Fruit fly (Drosophila melanogaster) whole organism, embryonic: ENCODE measurements around the gene rumi.

Experiments
- Asciz ChIP-seq: fragments of 200-800 bp; sonication (Bioruptor generic); optimal IDR thresholded peaks from 2 replicates; lab custom pipeline; 2017; ENCODE audit warnings: missing biosample characterization, mild to moderate bottlenecking, missing genetic modification characterization, missing genetic modification reagents
- Bgb ChIP-seq: fragments of 200-800 bp; sonication (Bioruptor generic); IDR thresholded peaks from 2 replicates; pipeline ENCODE4 v1.3.6; 2022; ENCODE audit warnings: missing biosample characterization, missing genetic modification characterization; ENCODE audit not compliant: partially characterized antibody
- CG10274 ChIP-seq: fragments of 200-800 bp; sonication (Bioruptor generic); optimal IDR thresholded peaks from 3 replicates; lab custom pipeline; 2017; ENCODE audit warnings: missing biosample characterization, mild to moderate bottlenecking, missing genetic modification characterization
- CG11723 ChIP-seq: fragments of 200-800 bp; sonication (Bioruptor generic); optimal IDR thresholded peaks from 2 replicates; lab custom pipeline; 2017; ENCODE audit warnings: missing biosample characterization, mild to moderate bottlenecking, missing genetic modification characterization
- CG12219 ChIP-seq: fragments of 200-800 bp; sonication (Bioruptor generic); optimal IDR thresholded peaks from 3 replicates; lab custom pipeline; 2018; ENCODE audit warnings: missing biosample characterization, mild to moderate bottlenecking, missing genetic modification characterization
- CG12942 ChIP-seq: fragments of 200-800 bp; sonication (Bioruptor generic); optimal IDR thresholded peaks from 3 replicates; lab custom pipeline; 2016; ENCODE audit warnings: missing biosample characterization, missing genetic modification characterization
- CG14860 ChIP-seq: fragments of 200-800 bp; sonication (Bioruptor generic); IDR thresholded peaks from 3 replicates; pipeline ENCODE4 v1.3.6; 2022; ENCODE audit warnings: missing biosample characterization, missing genetic modification characterization; ENCODE audit not compliant: partially characterized antibody
- CG1603 ChIP-seq: fragments of 200-800 bp; sonication (Bioruptor generic); optimal IDR thresholded peaks from 2 replicates; lab custom pipeline; 2019; ENCODE audit warnings: missing biosample characterization, mild to moderate bottlenecking, missing genetic modification characterization, moderate library complexity
- CG17568 ChIP-seq: fragments of 200-800 bp; sonication (Bioruptor generic); optimal IDR thresholded peaks from 2 replicates; lab custom pipeline; 2018; ENCODE audit warnings: missing biosample characterization, mild to moderate bottlenecking, missing genetic modification characterization, moderate library complexity
- CG2129 ChIP-seq: fragments of 200-800 bp; sonication (Bioruptor generic); IDR thresholded peaks from 2 replicates; pipeline ENCODE4 v1.3.6; 2022; ENCODE audit warnings: missing biosample characterization, missing genetic modification characterization; ENCODE audit not compliant: partially characterized antibody
- CG31224 ChIP-seq: fragments of 200-800 bp; sonication (Bioruptor generic); IDR thresholded peaks from 2 replicates; pipeline ENCODE4 v1.3.6; 2022; ENCODE audit warnings: missing biosample characterization, missing genetic modification characterization
- CG31365 ChIP-seq: fragments of 200-800 bp; sonication (Bioruptor generic); optimal IDR thresholded peaks from 2 replicates; lab custom pipeline; 2018; ENCODE audit warnings: missing biosample characterization, mild to moderate bottlenecking, missing genetic modification characterization
- CG43689 ChIP-seq: fragments of 200-800 bp; sonication (Bioruptor generic); IDR thresholded peaks from 2 replicates; pipeline ENCODE4 v1.3.6; 2022; ENCODE audit warnings: missing biosample characterization, missing genetic modification characterization
- CG4617 ChIP-seq: fragments of 200-800 bp; sonication (Bioruptor generic); optimal IDR thresholded peaks from 3 replicates; lab custom pipeline; 2016; ENCODE audit warnings: missing biosample characterization, missing genetic modification characterization, borderline replicate concordance
- CG7556 ChIP-seq: fragments of 200-800 bp; sonication (Bioruptor generic); optimal IDR thresholded peaks from 2 replicates; lab custom pipeline; 2017; ENCODE audit warnings: missing biosample characterization, mild to moderate bottlenecking, missing genetic modification characterization
- CG8944 ChIP-seq: fragments of 200-800 bp; sonication (Bioruptor generic); optimal IDR thresholded peaks from 3 replicates; lab custom pipeline; 2016; ENCODE audit warnings: missing biosample characterization, missing genetic modification characterization
- CHES-1-like ChIP-seq: fragments of 200-800 bp; sonication (Bioruptor generic); optimal IDR thresholded peaks from 2 replicates; lab custom pipeline; 2016; ENCODE audit warnings: missing biosample characterization, missing genetic modification characterization
- Doc3 ChIP-seq: fragments of 200-800 bp; sonication (Bioruptor generic); IDR thresholded peaks from 3 replicates; pipeline ENCODE4 v1.3.6; 2022; ENCODE audit warnings: missing biosample characterization, missing genetic modification characterization; ENCODE audit not compliant: partially characterized antibody
- Drgx ChIP-seq: fragments of 200-800 bp; sonication (Bioruptor generic); IDR thresholded peaks from 2 replicates; pipeline ENCODE4 v1.3.6; 2022; ENCODE audit warnings: missing biosample characterization, missing genetic modification characterization
- E2f2 ChIP-seq: fragments of 200-800 bp; sonication (Bioruptor generic); IDR thresholded peaks from 2 replicates; pipeline ENCODE4 v1.3.6; 2022; ENCODE audit warnings: missing biosample characterization, missing genetic modification characterization
- Hr3 ChIP-seq: fragments of 200-800 bp; sonication (Bioruptor generic); optimal IDR thresholded peaks from 3 replicates; lab custom pipeline; 2016; ENCODE audit warnings: missing biosample characterization, missing genetic modification characterization
- Med ChIP-seq: fragments of 200-800 bp; sonication (Bioruptor generic); peaks from one replicate; lab custom pipeline; 2016; ENCODE audit warnings: missing biosample characterization, missing genetic modification characterization, mild to moderate bottlenecking, inconsistent platforms, moderate library complexity
- NFAT ChIP-seq: fragments of 200-800 bp; sonication (Bioruptor generic); IDR thresholded peaks from 2 replicates; pipeline ENCODE4 v1.3.6; 2022; ENCODE audit warnings: missing biosample characterization, missing genetic modification characterization
- Opbp ChIP-seq: fragments of 200-800 bp; sonication (Bioruptor generic); IDR thresholded peaks from 3 replicates; pipeline ENCODE4 v1.3.6; 2022; ENCODE audit warnings: missing biosample characterization, missing genetic modification characterization; ENCODE audit not compliant: partially characterized antibody
- Trl ChIP-seq, 3 experiments: fragments of >200 bp in 2 of 3; fragments of 200-800 bp in 1 of 3; sonication (Bioruptor generic) in 1 of 3; optimal IDR thresholded peaks; 2 replicates in 1 of 3; 3 replicates in 2 of 3; lab custom pipeline; 2016 to 2017; ENCODE audit warnings: missing biosample characterization in 1 of 3, missing genetic modification characterization in 1 of 3
- abd-A ChIP-seq: fragments of 200-800 bp; sonication (Bioruptor generic); optimal IDR thresholded peaks from 3 replicates; lab custom pipeline; 2019; ENCODE audit warnings: missing biosample characterization, mild to moderate bottlenecking, missing genetic modification characterization, moderate library complexity
- bbx ChIP-seq: fragments of 200-800 bp; sonication (Bioruptor generic); IDR thresholded peaks from 2 replicates; pipeline ENCODE4 v1.3.6; 2022; ENCODE audit warnings: missing biosample characterization, missing genetic modification characterization; ENCODE audit not compliant: partially characterized antibody
- dati ChIP-seq: fragments of 200-800 bp; sonication (Bioruptor generic); IDR thresholded peaks from 2 replicates; pipeline ENCODE4 v1.3.6; 2022; ENCODE audit warnings: missing biosample characterization, missing genetic modification characterization
- dm ChIP-seq: fragments of 200-800 bp; sonication (Bioruptor generic); optimal IDR thresholded peaks from 3 replicates; lab custom pipeline; 2016; ENCODE audit warnings: missing biosample characterization, missing genetic modification characterization
- ewg ChIP-seq: fragments of 200-800 bp; sonication (Bioruptor generic); optimal IDR thresholded peaks from 3 replicates; lab custom pipeline; 2017; ENCODE audit warnings: mild to moderate bottlenecking, missing biosample characterization, missing genetic modification reagents, missing genetic modification characterization
- gcm2 ChIP-seq: fragments of 200-800 bp; sonication (Bioruptor generic); optimal IDR thresholded peaks from 2 replicates; lab custom pipeline; 2016; ENCODE audit warnings: missing biosample characterization, missing genetic modification characterization
- kni ChIP-seq: fragments of 200-800 bp; sonication (Bioruptor generic); optimal IDR thresholded peaks from 3 replicates; lab custom pipeline; 2017; ENCODE audit warnings: mild to moderate bottlenecking, missing biosample characterization, missing genetic modification reagents, missing genetic modification characterization
- knrl ChIP-seq: fragments of 200-800 bp; sonication (Bioruptor generic); IDR thresholded peaks from 3 replicates; pipeline ENCODE4 v1.3.6; 2022; ENCODE audit warnings: missing biosample characterization, missing genetic modification characterization; ENCODE audit not compliant: partially characterized antibody
- lbe ChIP-seq: fragments of 200-800 bp; sonication (Bioruptor generic); optimal IDR thresholded peaks from 2 replicates; lab custom pipeline; 2016; ENCODE audit warnings: missing biosample characterization, mild to moderate bottlenecking, missing genetic modification characterization
- nmo ChIP-seq: fragments of 200-800 bp; sonication (Bioruptor generic); optimal IDR thresholded peaks from 2 replicates; lab custom pipeline; 2018; ENCODE audit warnings: missing biosample characterization, mild to moderate bottlenecking, missing genetic modification characterization, moderate library complexity
- nom ChIP-seq: fragments of 200-800 bp; sonication (Bioruptor generic); optimal IDR thresholded peaks from 2 replicates; lab custom pipeline; 2017; ENCODE audit warnings: missing biosample characterization, missing genetic modification characterization, mild to moderate bottlenecking, moderate library complexity, missing genetic modification reagents
- prd ChIP-seq, 3 experiments: fragments of >200 bp in 2 of 3; fragments of 200-800 bp in 1 of 3; sonication (Bioruptor generic) in 1 of 3; optimal IDR thresholded peaks in 2 of 3; IDR thresholded peaks in 1 of 3; 2 replicates in 2 of 3; 3 replicates in 1 of 3; pipeline versions ENCODE4 v1.3.6 to Lab custom; 2017 to 2022; ENCODE audit warnings: missing biosample characterization in 1 of 3, missing genetic modification characterization in 1 of 3
- pzg ChIP-seq: fragments of 200-800 bp; sonication (Bioruptor generic); optimal IDR thresholded peaks from 3 replicates; lab custom pipeline; 2018; ENCODE audit warnings: missing biosample characterization, mild to moderate bottlenecking, missing genetic modification characterization, moderate library complexity
- sd ChIP-seq: fragments of 200-800 bp; sonication (Bioruptor generic); optimal IDR thresholded peaks from 3 replicates; lab custom pipeline; 2018; ENCODE audit warnings: missing biosample characterization, mild to moderate bottlenecking, missing genetic modification characterization, moderate library complexity
- sens-2 ChIP-seq: fragments of 200-800 bp; sonication (Bioruptor generic); IDR thresholded peaks from 2 replicates; pipeline ENCODE4 v1.3.6; 2022; ENCODE audit warnings: missing biosample characterization, missing genetic modification characterization
- slou ChIP-seq: fragments of 200-800 bp; sonication (Bioruptor generic); optimal IDR thresholded peaks from 3 replicates; lab custom pipeline; 2016; ENCODE audit warnings: missing biosample characterization, missing genetic modification characterization
- sug ChIP-seq: fragments of 200-800 bp; optimal IDR thresholded peaks from 2 replicates; lab custom pipeline; 2019; ENCODE audit warnings: missing biosample characterization, mild to moderate bottlenecking, missing genetic modification characterization, moderate library complexity
- tin ChIP-seq: fragments of 200-800 bp; sonication (Bioruptor generic); optimal IDR thresholded peaks from 3 replicates; lab custom pipeline; 2016; ENCODE audit warnings: missing biosample characterization, missing genetic modification characterization
- tx ChIP-seq: fragments of 200-800 bp; sonication (Bioruptor generic); optimal IDR thresholded peaks from 2 replicates; lab custom pipeline; 2016; ENCODE audit warnings: missing biosample characterization, missing genetic modification characterization
- vnd ChIP-seq: fragments of 200-800 bp; sonication (Bioruptor generic); IDR thresholded peaks from 3 replicates; pipeline ENCODE4 v1.3.6; 2022; ENCODE audit warnings: missing biosample characterization, missing genetic modification characterization; ENCODE audit not compliant: partially characterized antibody
- vvl ChIP-seq: fragments of 200-800 bp; sonication (Bioruptor generic); IDR thresholded peaks from 2 replicates; pipeline ENCODE4 v1.3.6; 2022; ENCODE audit warnings: missing biosample characterization, missing genetic modification characterization

Gene rumi

DNA sequence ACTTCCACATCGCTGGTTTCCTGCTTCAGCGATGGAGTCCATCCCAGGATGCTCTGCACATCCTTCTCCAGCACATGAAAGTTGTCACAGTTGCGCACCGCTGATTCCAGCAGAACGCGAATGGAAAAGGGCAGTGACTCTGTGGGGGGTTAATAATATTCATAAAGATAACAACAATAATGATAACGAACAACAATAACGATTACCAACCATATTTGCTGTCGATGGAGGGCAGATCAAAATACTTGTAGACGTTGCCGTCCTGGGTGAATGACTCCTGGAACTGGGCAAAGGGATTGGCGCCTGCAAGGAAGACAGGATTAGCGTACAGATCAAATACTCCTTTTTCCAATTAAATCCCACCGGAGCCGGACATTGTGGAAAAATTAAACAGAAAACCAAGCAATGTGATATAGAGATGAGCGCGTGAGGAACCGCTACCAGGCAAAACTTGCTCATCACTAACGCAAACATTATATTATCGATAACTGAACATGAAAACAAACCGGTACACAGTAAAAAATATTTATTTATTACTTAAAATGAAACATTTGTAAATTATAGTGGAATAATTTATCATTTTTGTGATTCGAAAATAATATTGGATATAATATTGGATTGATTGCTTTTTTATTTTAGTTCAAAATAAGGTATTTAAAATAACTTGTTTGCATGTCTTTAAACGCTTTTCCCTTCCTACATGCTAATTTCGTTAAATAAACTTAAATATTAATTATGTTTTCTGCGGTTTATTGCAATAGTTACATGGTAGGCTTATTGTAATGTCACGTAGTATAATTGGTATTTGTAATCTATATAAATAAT, 26.0 kb downstream of the rumi start, which contains the start of gene Irp-1A (continued):
- no peak for TF ChIP-seq CG31365 (tag; lab: Kevin White, UChicago)
- TF ChIP-seq Doc3 = peak; percentile 77
- TF ChIP-seq CG10274 (GFP tag; lab: Kevin White, UChicago) = no peak
- TF ChIP-seq NFAT (GFP tag; lab: Robert Waterston, UW) = peak; percentile 64; the same call in 1 of the 2 replicates
- TF ChIP-seq Hr3 (GFP tag; lab: Kevin White, UChicago) = peak; percentile 72
- peak; percentile 55 for TF ChIP-seq tin (GFP tag; lab: Kevin White, UChicago)
- TF ChIP-seq vvl (GFP tag; lab: Robert Waterston, UW) = peak; percentile 90
- peak; percentile 35 for TF ChIP-seq dm
- TF ChIP-seq CG17568 (GFP tag; lab: Kevin White, UChicago) = no peak
- TF ChIP-seq CG2129 (GFP tag; lab: Robert Waterston, UW) = peak; percentile 71
- no peak for TF ChIP-seq sens-2
- no peak for TF ChIP-seq CG11723 (GFP tag; lab: Kevin White, UChicago)
- TF ChIP-seq Asciz (GFP tag; lab: Kevin White, UChicago) = no peak
- TF ChIP-seq abd-A (tag; lab: Kevin White, UChicago) = no peak
- TF ChIP-seq CG12219 (GFP tag; lab: Kevin White, UChicago) = peak; percentile 45
- peak; percentile 3 for TF ChIP-seq gcm2 (GFP tag; lab: Kevin White, UChicago)
- TF ChIP-seq Drgx (GFP tag; lab: Robert Waterston, UW) = peak; percentile 68
- TF ChIP-seq CHES-1-like = peak; percentile 58
- TF ChIP-seq vnd = peak; percentile 74; the same call in 2 of the 3 replicates
- TF ChIP-seq lbe (GFP tag; lab: Kevin White, UChicago) = peak; percentile 56
- TF ChIP-seq Opbp (GFP tag; lab: Robert Waterston, UW) = peak; percentile 85
- no peak for TF ChIP-seq kni (GFP tag; lab: Kevin White, UChicago)
- peak; percentile 77 for TF ChIP-seq CG7556 (GFP tag; lab: Kevin White, UChicago)
- TF ChIP-seq CG43689 (GFP tag; lab: Robert Waterston, UW) = no peak
- TF ChIP-seq, all 482 proteins: peak for 325

DNA sequence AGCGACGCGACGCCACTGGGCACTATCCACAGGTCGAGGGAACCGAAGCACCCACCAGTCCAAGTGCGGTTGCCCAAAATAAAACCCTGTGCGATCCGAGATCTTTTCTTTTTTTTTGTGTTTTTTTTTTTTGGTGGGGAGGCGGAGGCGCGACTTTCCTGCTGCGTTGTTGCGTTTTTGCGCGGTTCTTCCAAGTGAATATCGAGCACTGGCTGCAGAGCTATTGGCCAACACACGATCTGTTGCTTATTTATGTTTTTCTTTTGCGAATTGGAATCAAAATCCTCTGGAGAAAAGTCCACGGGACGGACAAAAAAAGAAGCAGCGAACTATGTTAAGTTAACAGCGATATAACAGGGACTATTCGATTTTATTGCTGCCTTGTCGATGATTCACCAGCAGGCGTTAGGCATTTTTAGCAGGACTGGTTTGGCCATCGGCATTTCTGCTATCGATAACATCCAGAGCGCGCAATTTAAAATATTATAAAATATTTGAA, 29.5 kb downstream of the rumi start, which contains the start of gene wge:
wge (minus strand) TSS at position 343 of the 499 bp plus-strand sequence.
- TF ChIP-seq Med (peak; percentile 29), CG14860 (GFP tag; lab: Robert Waterston, UW) (peak; percentile 8; the same call in 1 of the 3 replicates), knrl (GFP tag; lab: Robert Waterston, UW) (peak; percentile 54), pzg (peak; percentile 70), CG31224 (GFP tag; lab: Robert Waterston, UW) (no peak), nom (GFP tag; lab: Kevin White, UChicago) (peak; percentile 95), sug (tag; lab: Kevin White, UChicago) (peak; percentile 5), slou (no peak), CG4617 (peak; percentile 88), tx (no peak), sd (tag; lab: Kevin White, UChicago) (peak; percentile 69), bbx (GFP tag; lab: Robert Waterston, UW) (peak; percentile 74), Trl (optimal IDR thresholded peaks at IDR 0.05; lab: Kevin White, UChicago) (no peak), Trl (GFP tag; optimal IDR thresholded peaks at IDR 0.05; lab: Kevin White, UChicago) (no peak), ewg (GFP tag; lab: Kevin White, UChicago) (no peak), CG1603 (tag; lab: Kevin White, UChicago) (peak; percentile 34), lbe (GFP tag; lab: Kevin White, UChicago) (peak; percentile 39), nmo (GFP tag; lab: Kevin White, UChicago) (peak; percentile 21), Bgb (peak; percentile 76), CG12942 (GFP tag; lab: Kevin White, UChicago) (no peak), E2f2 (GFP tag; lab: Robert Waterston, UW) (peak; percentile 96), dati (no peak), Doc3 (peak; percentile 44; the same call in 2 of the 3 replicates), prd (optimal IDR thresholded peaks at IDR 0.05; lab: Kevin White, UChicago) (no peak), prd (GFP tag; IDR thresholded peaks at IDR 0.05; lab: Robert Waterston, UW) (no peak), CG8944 (GFP tag; lab: Kevin White, UChicago) (no peak)
